Worm (Caenorhabditis elegans): Measurements from ENCODE around the gene ipla-1.
A peak's percentile ranks its signal among the peaks of the same experiment; 100 is the strongest.

ipla-1 gene

DNA sequence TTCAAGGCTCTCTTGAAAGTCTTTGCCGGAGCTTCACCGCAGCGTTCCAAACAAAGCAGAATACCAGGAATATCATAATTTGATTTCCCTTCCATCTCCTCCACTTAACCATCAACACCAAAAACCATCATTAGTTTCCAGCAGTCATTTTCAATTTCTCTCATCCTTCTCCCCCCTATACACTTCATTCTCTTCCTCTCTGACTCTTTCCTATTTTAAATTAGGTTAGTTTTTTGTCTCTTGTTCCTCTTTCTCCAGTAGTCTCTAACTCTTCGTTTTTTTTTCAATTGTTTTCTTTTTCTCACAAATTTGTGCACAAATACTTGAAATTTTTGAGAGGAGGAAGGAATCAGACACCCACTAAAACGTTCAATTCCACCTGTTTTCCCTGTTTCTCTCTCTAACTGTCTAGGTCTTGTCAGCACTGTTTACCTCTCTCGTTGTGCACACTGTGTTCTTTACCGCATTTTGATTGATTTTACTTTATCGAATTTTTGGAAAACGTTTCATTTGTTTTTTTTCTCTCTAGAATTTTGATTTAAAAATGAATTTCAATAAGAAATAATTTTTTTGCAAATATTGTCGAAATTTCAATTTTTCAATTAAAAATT is 5.6 kb upstream of the ipla-1 start (continued):
- TF ChIP-seq lin-13 (GFP tag; optimal IDR thresholded peaks at IDR 0.05) (no peak), ceh-32 (tag; optimal IDR thresholded peaks at IDR 0.05; ENCODE audit: poor library complexity) (no peak), F49E8.2 (tag; optimal IDR thresholded peaks at IDR 0.05; ENCODE audit: borderline replicate concordance) (no peak), nhr-102 (tag; optimal IDR thresholded peaks at IDR 0.05) (no peak), ztf-7 (tag; optimal IDR thresholded peaks at IDR 0.05) (no peak), F10B5.3 (tag; optimal IDR thresholded peaks at IDR 0.05) (no peak), fos-1 (tag; optimal IDR thresholded peaks at IDR 0.05) (no peak), nhr-28 (tag; optimal IDR thresholded peaks at IDR 0.05) (peak; percentile 9), hif-1 (tag; optimal IDR thresholded peaks at IDR 0.05) (no peak), nhr-111 (GFP tag; optimal IDR thresholded peaks at IDR 0.05) (no peak), hlh-11 (tag; optimal IDR thresholded peaks at IDR 0.05) (peak; percentile 15), unc-130 (GFP tag; optimal IDR thresholded peaks at IDR 0.05) (no peak), daf-16 (GFP tag; optimal IDR thresholded peaks at IDR 0.05) (no peak), daf-16 (tag; optimal IDR thresholded peaks at IDR 0.05) (peak; percentile 77), F26F4.8 (GFP tag; conservative IDR thresholded peaks at IDR 0.05) (no peak), tag-97 (GFP tag; IDR thresholded peaks at IDR 0.05) (no peak), nhr-77 (tag; optimal IDR thresholded peaks at IDR 0.05) (no peak), snpc-1.2 (GFP tag; IDR thresholded peaks at IDR 0.05) (no peak)

DNA sequence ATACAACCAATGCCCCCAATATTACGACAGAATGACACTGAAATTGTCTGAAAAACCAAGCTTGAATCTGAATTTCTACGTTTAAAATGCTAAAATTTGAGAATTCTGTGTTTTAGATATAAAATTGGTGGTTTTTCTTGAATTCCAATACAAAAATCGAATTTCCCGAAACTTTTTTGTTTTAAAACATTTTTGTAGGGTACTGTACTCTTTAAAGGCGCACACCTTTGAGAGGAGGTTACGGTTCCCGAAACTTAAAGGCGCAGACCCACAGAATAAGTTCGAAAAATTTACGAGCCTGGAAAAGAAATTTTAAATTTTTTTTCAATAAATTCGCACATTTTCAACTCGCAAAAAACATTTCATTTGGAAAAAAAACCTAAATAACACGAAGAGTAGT is 3.5 kb upstream of the ipla-1 start:
- TF ChIP-seq lsy-2 (tag; optimal IDR thresholded peaks at IDR 0.05) = peak in 1 of 2 experiments; percentile 4
- TF ChIP-seq ceh-28 (tag; optimal IDR thresholded peaks at IDR 0.05) = no peak
- TF ChIP-seq snpc-4 (tag; optimal IDR thresholded peaks at IDR 0.05) = no peak
- TF ChIP-seq aha-1 (tag) = peak; percentile 13
- TF ChIP-seq mep-1 (tag; optimal IDR thresholded peaks at IDR 0.05) = no peak
- no peak for TF ChIP-seq madf-9 (GFP tag; conservative IDR thresholded peaks at IDR 0.05)
- no peak for TF ChIP-seq nhr-42 (GFP tag; IDR thresholded peaks at IDR 0.05)
- no peak for TF ChIP-seq ceh-20 (GFP tag; IDR thresholded peaks at IDR 0.05)
- no peak for TF ChIP-seq egl-43 (GFP tag; IDR thresholded peaks at IDR 0.05)
- TF ChIP-seq lin-38 (GFP tag; IDR thresholded peaks at IDR 0.05) = peak; percentile 42; the same call in 1 of the 2 replicates
- TF ChIP-seq ceh-82 (tag; optimal IDR thresholded peaks at IDR 0.05) = no peak
- TF ChIP-seq lin-13 (GFP tag; optimal IDR thresholded peaks at IDR 0.05) = no peak
- no peak for TF ChIP-seq mdt-29 (GFP tag; IDR thresholded peaks at IDR 0.05)
- TF ChIP-seq Y5F2A.4 (GFP tag; optimal IDR thresholded peaks at IDR 0.05) = no peak
- no peak for TF ChIP-seq F37D6.2 (tag; optimal IDR thresholded peaks at IDR 0.05)
- TF ChIP-seq Y75B8A.6 (GFP tag; IDR thresholded peaks at IDR 0.05) = no peak
- peak; percentile 47 for TF ChIP-seq F49E8.2 (tag; optimal IDR thresholded peaks at IDR 0.05; ENCODE audit: borderline replicate concordance)
- no peak for TF ChIP-seq Y48G9A.11 (GFP tag; IDR thresholded peaks at IDR 0.05)
- TF ChIP-seq unc-130 (GFP tag; optimal IDR thresholded peaks at IDR 0.05) = peak; percentile 61
- no peak for TF ChIP-seq daf-16 (GFP tag; optimal IDR thresholded peaks at IDR 0.05)
- TF ChIP-seq daf-16 (tag; optimal IDR thresholded peaks at IDR 0.05) = no peak

DNA sequence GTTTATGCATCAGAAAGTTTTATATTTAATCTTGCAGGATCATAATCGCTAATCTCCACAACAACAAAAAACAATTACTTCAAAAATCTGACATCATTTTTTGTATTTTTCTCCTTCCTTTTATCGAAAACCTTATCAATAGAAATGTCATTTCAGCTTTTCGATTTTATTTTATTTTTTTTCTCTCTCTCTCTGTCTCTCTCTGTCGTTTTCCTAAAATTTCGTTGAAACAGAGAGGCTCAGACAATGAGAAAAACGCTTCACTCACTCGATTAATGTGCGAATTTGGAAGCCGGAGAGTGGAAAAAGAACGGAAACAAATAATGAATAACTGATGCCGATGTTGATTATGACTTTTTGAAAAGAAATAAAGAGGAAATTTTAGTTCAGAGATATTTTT is 3.0 kb upstream of the ipla-1 start:
- TF ChIP-seq Y75B8A.6 (GFP tag; IDR thresholded peaks at IDR 0.05) (no peak), lin-38 (GFP tag; IDR thresholded peaks at IDR 0.05) (no peak), jun-1 (tag; optimal IDR thresholded peaks at IDR 0.05) (no peak), snpc-1.2 (GFP tag; IDR thresholded peaks at IDR 0.05) (no peak), nhr-6 (tag; optimal IDR thresholded peaks at IDR 0.05) (peak; percentile 7), skn-1 (tag; optimal IDR thresholded peaks at IDR 0.05) (no peak), zag-1 (tag; optimal IDR thresholded peaks at IDR 0.05) (no peak), egl-43 (GFP tag; IDR thresholded peaks at IDR 0.05) (no peak), madf-9 (GFP tag; conservative IDR thresholded peaks at IDR 0.05) (no peak), nhr-48 (tag; optimal IDR thresholded peaks at IDR 0.05) (peak; percentile 4), ceh-44 (GFP tag; IDR thresholded peaks at IDR 0.05) (no peak), T26A8.4 (GFP tag; IDR thresholded peaks at IDR 0.05) (no peak), nhr-28 (tag; optimal IDR thresholded peaks at IDR 0.05) (peak; percentile 64), F49E8.2 (tag; optimal IDR thresholded peaks at IDR 0.05; ENCODE audit: borderline replicate concordance) (no peak), snpc-4 (tag; optimal IDR thresholded peaks at IDR 0.05) (no peak), F37D6.2 (tag; optimal IDR thresholded peaks at IDR 0.05) (no peak), lin-29 (GFP tag; IDR thresholded peaks at IDR 0.05) (no peak), zfp-3 (GFP tag; conservative IDR thresholded peaks at IDR 0.05) (no peak), daf-16 (GFP tag; optimal IDR thresholded peaks at IDR 0.05) (no peak), daf-16 (tag; optimal IDR thresholded peaks at IDR 0.05) (peak; percentile 95), zfp-2 (tag; optimal IDR thresholded peaks at IDR 0.05) (no peak), nhr-237 (tag; optimal IDR thresholded peaks at IDR 0.05) (no peak), ztf-11 (tag; optimal IDR thresholded peaks at IDR 0.05) (no peak), pqm-1 (tag; optimal IDR thresholded peaks at IDR 0.05) (peak; percentile 55), madf-5 (GFP tag; IDR thresholded peaks at IDR 0.05) (no peak)
